Worm (Caenorhabditis elegans) whole organism, L4 larva: Measurements from ENCODE around the gene ndub-3.
A peak's percentile ranks its signal among the peaks of the same experiment; 100 is the strongest.

Source experiments
- Y75B8A.6 ChIP-seq: fragments of 200-800 bp; sonication (Bioruptor generic); IDR thresholded peaks from 2 replicates; pipeline ENCODE4 v1.3.6; 2022; ENCODE audit warnings: missing genetic modification reagents, missing genetic modification characterization, missing compliant biosample characterization
- ZK337.2 ChIP-seq: fragments of 200-800 bp; sonication (Bioruptor generic); IDR thresholded peaks from 2 replicates; pipeline ENCODE4 v1.3.6; 2022; ENCODE audit warnings: missing genetic modification reagents, missing genetic modification characterization, missing compliant biosample characterization
- ceh-32 ChIP-seq: sonication (generic microtip); optimal IDR thresholded peaks from 2 replicates; lab custom pipeline; 2016; ENCODE audit warnings: mild to moderate bottlenecking, missing genetic modification characterization, missing compliant biosample characterization; ENCODE audit not compliant: poor library complexity
- ceh-62 ChIP-seq: sonication (generic microtip); optimal IDR thresholded peaks from 2 replicates; lab custom pipeline; 2017; ENCODE audit warnings: missing biosample characterization, missing genetic modification characterization
- daf-16 ChIP-seq, 3 experiments: sonication (generic microtip); optimal IDR thresholded peaks; 2 replicates each; lab custom pipeline; 2016 to 2017; ENCODE audit warnings: missing genetic modification characterization in 3 of 3, missing genetic modification reagents in 3 of 3, mild to moderate bottlenecking in 2 of 3, missing compliant biosample characterization in 2 of 3, missing biosample characterization in 1 of 3, moderate library complexity in 1 of 3
- daf-8 ChIP-seq: fragments of 200-800 bp; sonication (Bioruptor generic); IDR thresholded peaks from 2 replicates; pipeline ENCODE4 v1.3.6; 2022; ENCODE audit warnings: missing genetic modification characterization, missing compliant biosample characterization
- dmd-8 ChIP-seq: fragments of 200-800 bp; sonication (Bioruptor generic); IDR thresholded peaks from 2 replicates; pipeline ENCODE4 v1.3.6; 2022; ENCODE audit warnings: missing genetic modification characterization, missing compliant biosample characterization
- dpl-1 ChIP-seq: fragments of 150-350 bp; optimal IDR thresholded peaks from 2 replicates; lab custom pipeline; 2014; ENCODE audit warnings: missing biosample characterization, missing genetic modification reagents, missing genetic modification characterization
- dve-1 ChIP-seq: sonication (generic microtip); optimal IDR thresholded peaks from 2 replicates; lab custom pipeline; 2017; ENCODE audit warnings: antibody characterized with exemption, mild to moderate bottlenecking, missing genetic modification characterization, missing compliant biosample characterization; ENCODE audit not compliant: insufficient read depth
- egl-27 ChIP-seq: sonication (generic microtip); optimal IDR thresholded peaks from 3 replicates; lab custom pipeline; 2017; ENCODE audit warnings: missing biosample characterization, missing genetic modification reagents, missing genetic modification characterization
- egl-43 ChIP-seq: fragments of 200-800 bp; sonication (Bioruptor generic); IDR thresholded peaks from 2 replicates; pipeline ENCODE4 v1.3.6; 2022; ENCODE audit warnings: missing genetic modification reagents, missing genetic modification characterization, missing compliant biosample characterization
- fkh-10 ChIP-seq: fragments of 150-350 bp; optimal IDR thresholded peaks from 2 replicates; lab custom pipeline; 2014; ENCODE audit warnings: missing biosample characterization, missing genetic modification reagents, missing genetic modification characterization
- hif-1 ChIP-seq, 2 experiments: sonication (generic microtip); optimal IDR thresholded peaks; 2 replicates each; lab custom pipeline; 2016 to 2017; ENCODE audit warnings: missing compliant biosample characterization in 2 of 2, missing genetic modification characterization in 2 of 2, missing genetic modification reagents in 2 of 2, missing genotype in 2 of 2, mild to moderate bottlenecking in 1 of 2
- hlh-11 ChIP-seq: fragments of 200-800 bp; sonication (Bioruptor generic); optimal IDR thresholded peaks from 2 replicates; lab custom pipeline; 2018; ENCODE audit warnings: mild to moderate bottlenecking, missing genetic modification characterization, missing compliant biosample characterization
- hlh-30 ChIP-seq: sonication (generic microtip); optimal IDR thresholded peaks from 2 replicates; lab custom pipeline; 2017; ENCODE audit warnings: antibody characterized with exemption, mild to moderate bottlenecking, missing genetic modification characterization, missing compliant biosample characterization; ENCODE audit not compliant: insufficient read depth
- lin-1 ChIP-seq: fragments of 200-800 bp; sonication (Bioruptor generic); IDR thresholded peaks from 2 replicates; pipeline ENCODE4 v1.3.6; 2022; ENCODE audit warnings: missing genetic modification reagents, missing genetic modification characterization, missing compliant biosample characterization
- lin-13 ChIP-seq: fragments of 150-350 bp; optimal IDR thresholded peaks from 2 replicates; lab custom pipeline; 2014; ENCODE audit warnings: missing biosample characterization, missing genetic modification reagents, missing genetic modification characterization
- lin-29 ChIP-seq: fragments of 200-800 bp; sonication (Bioruptor generic); IDR thresholded peaks from 2 replicates; pipeline ENCODE4 v1.3.6; 2022; ENCODE audit warnings: missing genetic modification reagents, missing genetic modification characterization, missing compliant biosample characterization
- lir-3 ChIP-seq: sonication (generic microtip); optimal IDR thresholded peaks from 2 replicates; lab custom pipeline; 2016; ENCODE audit warnings: mild to moderate bottlenecking, missing genetic modification characterization, missing compliant biosample characterization
- lsy-2 ChIP-seq, 2 experiments: fragments of 150-350 bp in 1 of 2; sonication (generic microtip) in 1 of 2; optimal IDR thresholded peaks; 2 replicates each; lab custom pipeline; 2014 to 2017; ENCODE audit warnings: missing biosample characterization in 2 of 2, missing genetic modification characterization in 2 of 2
- madf-9 ChIP-seq: fragments of 200-800 bp; sonication (Bioruptor generic); conservative IDR thresholded peaks from 2 replicates; pipeline ENCODE4 v1.3.6; 2022; ENCODE audit warnings: missing genetic modification reagents, missing genetic modification characterization, missing compliant biosample characterization
- mdl-1 ChIP-seq, 2 experiments: fragments of 150-350 bp in 1 of 2; sonication (generic microtip) in 1 of 2; optimal IDR thresholded peaks; 2 replicates each; lab custom pipeline; 2014 to 2017; ENCODE audit warnings: missing biosample characterization in 2 of 2, missing genetic modification characterization in 2 of 2
- mdt-29 ChIP-seq: fragments of 200-800 bp; sonication (Bioruptor generic); IDR thresholded peaks from 2 replicates; pipeline ENCODE4 v1.3.6; 2022; ENCODE audit warnings: missing genetic modification reagents, missing genetic modification characterization, missing compliant biosample characterization
- mep-1 ChIP-seq: fragments of 150-350 bp; sonication (generic microtip); optimal IDR thresholded peaks from 3 replicates; lab custom pipeline; 2014; ENCODE audit warnings: missing biosample characterization, missing genetic modification characterization
- mes-2 ChIP-seq: sonication (generic microtip); optimal IDR thresholded peaks from 2 replicates; lab custom pipeline; 2016; ENCODE audit warnings: missing genotype, mild to moderate bottlenecking, missing genetic modification characterization, missing compliant biosample characterization; ENCODE audit not compliant: poor library complexity, severe bottlenecking
- mxl-3 ChIP-seq: fragments of 200-800 bp; sonication (Bioruptor generic); optimal IDR thresholded peaks from 2 replicates; lab custom pipeline; 2018; ENCODE audit warnings: mild to moderate bottlenecking, missing genetic modification characterization, missing compliant biosample characterization
- nhr-102 ChIP-seq: sonication (generic microtip); optimal IDR thresholded peaks from 2 replicates; lab custom pipeline; 2016; ENCODE audit warnings: mild to moderate bottlenecking, missing genetic modification characterization, moderate library complexity, missing compliant biosample characterization
- nhr-237 ChIP-seq: sonication (generic microtip); optimal IDR thresholded peaks from 2 replicates; lab custom pipeline; 2017; ENCODE audit warnings: missing biosample characterization, missing genetic modification characterization
- nhr-25 ChIP-seq: sonication (generic microtip); optimal IDR thresholded peaks from 2 replicates; lab custom pipeline; 2017; ENCODE audit warnings: missing genetic modification characterization, mild to moderate bottlenecking, missing compliant biosample characterization, antibody characterized with exemption, moderate library complexity, borderline replicate concordance; ENCODE audit not compliant: insufficient read depth
- nhr-42 ChIP-seq: fragments of 200-800 bp; sonication (Bioruptor generic); IDR thresholded peaks from 2 replicates; pipeline ENCODE4 v1.3.6; 2022; ENCODE audit warnings: missing genetic modification characterization, missing compliant biosample characterization
- nhr-6 ChIP-seq: fragments of 150-350 bp; optimal IDR thresholded peaks from 2 replicates; lab custom pipeline; 2014; ENCODE audit warnings: missing biosample characterization, missing genetic modification characterization
- nhr-76 ChIP-seq: fragments of 150-350 bp; optimal IDR thresholded peaks from 2 replicates; lab custom pipeline; 2014; ENCODE audit warnings: missing biosample characterization, missing genetic modification characterization
- php-3 ChIP-seq: fragments of 200-800 bp; sonication (Bioruptor generic); IDR thresholded peaks from 2 replicates; pipeline ENCODE4 v1.3.6; 2022; ENCODE audit warnings: missing genetic modification reagents, missing genetic modification characterization, missing compliant biosample characterization
- set-16 ChIP-seq: fragments of 200-800 bp; sonication (Bioruptor generic); IDR thresholded peaks from 2 replicates; pipeline ENCODE4 v1.3.6; 2022; ENCODE audit warnings: missing genetic modification reagents, missing genetic modification characterization, missing compliant biosample characterization
- snpc-4 ChIP-seq: fragments of 150-350 bp; optimal IDR thresholded peaks from 2 replicates; lab custom pipeline; 2014; ENCODE audit warnings: missing biosample characterization, missing genetic modification characterization
- spr-1 ChIP-seq: sonication (generic microtip); optimal IDR thresholded peaks from 2 replicates; lab custom pipeline; 2016; ENCODE audit warnings: mild to moderate bottlenecking, missing genetic modification characterization, missing compliant biosample characterization
- unc-62 ChIP-seq, 3 experiments: fragments of 150-350 bp in 1 of 3; sonication (generic microtip); optimal IDR thresholded peaks in 2 of 3; peaks in 1 of 3; 1 replicate in 1 of 3; 2 replicates in 2 of 3; lab custom pipeline; 2014 to 2017; ENCODE audit warnings: missing biosample characterization in 3 of 3, missing genetic modification characterization in 3 of 3, missing genetic modification reagents in 3 of 3, missing genotype in 1 of 3
- zag-1 ChIP-seq: fragments of 150-350 bp; optimal IDR thresholded peaks from 2 replicates; lab custom pipeline; 2014; ENCODE audit warnings: missing biosample characterization, missing genetic modification characterization
- zfp-3 ChIP-seq: fragments of 200-800 bp; sonication (Bioruptor generic); conservative IDR thresholded peaks from 2 replicates; pipeline ENCODE4 v1.3.6; 2022; ENCODE audit warnings: missing genetic modification reagents, missing genetic modification characterization, missing compliant biosample characterization
- ztf-11 ChIP-seq: fragments of 150-350 bp; optimal IDR thresholded peaks from 2 replicates; lab custom pipeline; 2014; ENCODE audit warnings: missing biosample characterization, missing genetic modification characterization

Gene ndub-3

ce11 chrII:9007741-9008140 is 43.1 kb upstream of the ndub-3 start:
- no peak for TF ChIP-seq lin-29
- TF ChIP-seq unc-62 (GFP tag; optimal IDR thresholded peaks at IDR 0.05 in 1 of 2; lab: Kevin White, UChicago) = no peak
- no peak for TF ChIP-seq unc-62 (tag; optimal IDR thresholded peaks at IDR 0.05; lab: Kevin White, UChicago)
- peak; percentile 67; the same call in 1 of the 2 replicates for TF ChIP-seq egl-43 (GFP tag; lab: Robert Waterston, UW)
- TF ChIP-seq set-16 = peak; percentile 87
- no peak for TF ChIP-seq mdl-1 (tag; optimal IDR thresholded peaks at IDR 0.05; lab: Kevin White, UChicago)
- no peak for TF ChIP-seq egl-27 (tag; lab: Kevin White, UChicago)
- no peak for TF ChIP-seq nhr-6 (tag; lab: Kevin White, UChicago)
- TF ChIP-seq lin-13 = no peak
- no peak for TF ChIP-seq ztf-11 (tag; lab: Kevin White, UChicago)
- no peak for TF ChIP-seq mxl-3
- TF ChIP-seq spr-1 (tag; lab: Kevin White, UChicago) = no peak

ce11 chrII:9005067-9005466 is 40.4 kb upstream of the ndub-3 start, which contains the start of gene F44G4.7:
Gene F44G4.7, minus strand, starts transcription at chrII:9005167.
- TF ChIP-seq Y75B8A.6 (no peak), php-3 (GFP tag; lab: Robert Waterston, UW) (no peak), ZK337.2 (GFP tag; lab: Robert Waterston, UW) (no peak), fkh-10 (GFP tag; lab: Kevin White, UChicago) (no peak), lir-3 (tag; lab: Kevin White, UChicago) (no peak), zag-1 (no peak), mdl-1 (tag; optimal IDR thresholded peaks at IDR 0.05; lab: Kevin White, UChicago) (no peak), dve-1 (no peak)
- TF ChIP-seq, all 104 proteins: peak for 0

ce11 chrII:9001743-9002222 is 37.1 kb upstream of the ndub-3 start, which contains the start of gene F44G4.6:
Gene F44G4.6, minus strand, starts transcription at chrII:9001793.
- TF ChIP-seq nhr-25 (tag; lab: Kevin White, UChicago) (no peak), unc-62 (GFP tag; optimal IDR thresholded peaks at IDR 0.05 in 1 of 2; lab: Kevin White, UChicago) (peak in 1 of 2 experiments; percentile 95), unc-62 (tag; optimal IDR thresholded peaks at IDR 0.05; lab: Kevin White, UChicago) (no peak)

ce11 chrII:9000331-9000730 is 35.6 kb upstream of the ndub-3 start, which contains the start of gene F44G4.5:
Gene F44G4.5, minus strand, starts transcription at chrII:9000431.
- TF ChIP-seq Y75B8A.6 = no peak
- TF ChIP-seq dmd-8 (GFP tag; lab: Robert Waterston, UW) = no peak

ce11 chrII:8997479-8997878 is 32.8 kb upstream of the ndub-3 start, which contains the start of the genes F44G4.3 and tdp-1:
Gene F44G4.3, minus strand, starts transcription at chrII:8997662.
Gene tdp-1, plus strand, starts transcription at chrII:8997825.
- TF ChIP-seq daf-16 (GFP tag; optimal IDR thresholded peaks at IDR 0.05; lab: Kevin White, UChicago) (no peak), daf-16 (tag; optimal IDR thresholded peaks at IDR 0.05; lab: Kevin White, UChicago) (no peak), hlh-30 (tag; lab: Kevin White, UChicago) (no peak), ceh-32 (tag; lab: Kevin White, UChicago) (no peak), ceh-62 (tag; lab: Kevin White, UChicago) (no peak), daf-8 (GFP tag; lab: Robert Waterston, UW) (no peak), lir-3 (tag; lab: Kevin White, UChicago) (no peak), lsy-2 (tag; optimal IDR thresholded peaks at IDR 0.05; lab: Kevin White, UChicago) (peak in 1 of 2 experiments; percentile 93), hif-1 (tag; optimal IDR thresholded peaks at IDR 0.05; lab: Kevin White, UChicago) (no peak), mep-1 (tag; lab: Kevin White, UChicago) (no peak), zfp-3 (GFP tag; lab: Robert Waterston, UW) (no peak), Y75B8A.6 (no peak), nhr-102 (no peak), nhr-42 (GFP tag; lab: Robert Waterston, UW) (no peak), lin-13 (no peak), dmd-8 (GFP tag; lab: Robert Waterston, UW) (no peak), madf-9 (no peak), dpl-1 (peak; percentile 29), egl-27 (tag; lab: Kevin White, UChicago) (no peak), lin-1 (no peak), nhr-76 (tag; lab: Kevin White, UChicago) (no peak), mes-2 (tag; lab: Kevin White, UChicago) (peak; percentile 55), unc-62 (GFP tag; optimal IDR thresholded peaks at IDR 0.05 in 1 of 2; lab: Kevin White, UChicago) (peak in 1 of 2 experiments; percentile 37), unc-62 (tag; optimal IDR thresholded peaks at IDR 0.05; lab: Kevin White, UChicago) (no peak), mdt-29 (GFP tag; lab: Robert Waterston, UW) (no peak), nhr-237 (tag; lab: Kevin White, UChicago) (no peak), snpc-4 (tag; lab: Kevin White, UChicago) (no peak), hlh-11 (tag; lab: Kevin White, UChicago) (no peak)
